Worm (Caenorhabditis elegans) whole organism, L1 larva: ENCODE data around the gene lhfp-4.

Experiments
- C34B4.2 ChIP-seq: sonication (generic microtip); optimal IDR thresholded peaks from 2 replicates; lab custom pipeline; 2017; ENCODE audit warnings: mild to moderate bottlenecking, missing genetic modification characterization, missing compliant biosample characterization
- aly-2 ChIP-seq: fragments of 150-350 bp; optimal IDR thresholded peaks from 2 replicates; lab custom pipeline; 2014; ENCODE audit warnings: missing biosample characterization, missing genetic modification characterization
- ceh-8 ChIP-seq: fragments of 200-800 bp; sonication (Bioruptor generic); optimal IDR thresholded peaks from 2 replicates; lab custom pipeline; 2018; ENCODE audit warnings: mild to moderate bottlenecking, missing genetic modification characterization, moderate library complexity, missing compliant biosample characterization
- ceh-88 ChIP-seq: fragments of 200-800 bp; sonication (Bioruptor generic); IDR thresholded peaks from 2 replicates; pipeline ENCODE4 v1.3.6; 2022; ENCODE audit warnings: missing genetic modification characterization, missing compliant biosample characterization
- ceh-90 ChIP-seq: sonication (generic microtip); optimal IDR thresholded peaks from 2 replicates; lab custom pipeline; 2016; ENCODE audit warnings: missing genetic modification characterization, missing compliant biosample characterization
- ces-1 ChIP-seq: fragments of 150-350 bp; optimal IDR thresholded peaks from 2 replicates; lab custom pipeline; 2014; ENCODE audit warnings: missing biosample characterization, missing genetic modification reagents, missing genetic modification characterization
- egl-13 ChIP-seq: sonication (generic microtip); optimal IDR thresholded peaks from 2 replicates; lab custom pipeline; 2016; ENCODE audit warnings: missing genotype, missing genetic modification reagents, missing genetic modification characterization, missing compliant biosample characterization
- egl-27 ChIP-seq, 2 experiments: fragments of 150-350 bp in 1 of 2; sonication (generic microtip); optimal IDR thresholded peaks; 3 replicates each; lab custom pipeline; 2017 to 2018; ENCODE audit warnings: missing biosample characterization in 2 of 2, missing genetic modification characterization in 2 of 2, missing genetic modification reagents in 2 of 2
- elt-2 ChIP-seq: sonication (generic microtip); optimal IDR thresholded peaks from 2 replicates; lab custom pipeline; 2016; ENCODE audit warnings: missing genetic modification characterization, mild to moderate bottlenecking, inconsistent platforms, missing compliant biosample characterization, missing genetic modification reagents
- ets-5 ChIP-seq: fragments of 200-800 bp; sonication (Bioruptor generic); IDR thresholded peaks from 2 replicates; pipeline ENCODE4 v1.3.6; 2022; ENCODE audit warnings: missing genetic modification characterization, missing compliant biosample characterization
- fkh-10 ChIP-seq: sonication (generic microtip); optimal IDR thresholded peaks from 2 replicates; lab custom pipeline; 2017; ENCODE audit warnings: missing biosample characterization, missing genetic modification reagents, missing genetic modification characterization
- fkh-4 ChIP-seq: sonication (generic microtip); optimal IDR thresholded peaks from 2 replicates; lab custom pipeline; 2016; ENCODE audit warnings: missing compliant biosample characterization, missing genetic modification characterization, borderline replicate concordance
- fos-1 ChIP-seq: fragments of 150-350 bp; optimal IDR thresholded peaks from 2 replicates; lab custom pipeline; 2014; ENCODE audit warnings: missing biosample characterization, missing genetic modification characterization
- grh-1 ChIP-seq: fragments of 200-800 bp; sonication (Bioruptor generic); IDR thresholded peaks from 2 replicates; pipeline ENCODE4 v1.3.6; 2022; ENCODE audit warnings: missing genetic modification reagents, missing genetic modification characterization, missing compliant biosample characterization
- hlh-17 ChIP-seq: fragments of 200-800 bp; sonication (Bioruptor generic); optimal IDR thresholded peaks from 2 replicates; lab custom pipeline; 2018; ENCODE audit warnings: missing genetic modification characterization, mild to moderate bottlenecking, missing compliant biosample characterization, moderate library complexity, borderline replicate concordance
- hlh-4 ChIP-seq: sonication (generic microtip); optimal IDR thresholded peaks from 2 replicates; lab custom pipeline; 2016; ENCODE audit warnings: mild to moderate bottlenecking, missing genetic modification characterization, missing compliant biosample characterization
- jun-1 ChIP-seq: fragments of 150-350 bp; optimal IDR thresholded peaks from 2 replicates; lab custom pipeline; 2014; ENCODE audit warnings: missing biosample characterization, missing genetic modification reagents, missing genetic modification characterization
- lin-13 ChIP-seq: fragments of 150-350 bp; optimal IDR thresholded peaks from 2 replicates; lab custom pipeline; 2014; ENCODE audit warnings: missing biosample characterization, missing genetic modification reagents, missing genetic modification characterization
- lin-15B ChIP-seq: fragments of 150-350 bp; sonication (generic microtip); optimal IDR thresholded peaks from 3 replicates; lab custom pipeline; 2014; ENCODE audit warnings: missing biosample characterization, missing genetic modification characterization
- lin-39 ChIP-seq: fragments of 150-350 bp; optimal IDR thresholded peaks from 2 replicates; lab custom pipeline; 2014; ENCODE audit warnings: missing biosample characterization, missing genetic modification reagents, missing genetic modification characterization
- lsy-2 ChIP-seq, 2 experiments: fragments of 150-350 bp; optimal IDR thresholded peaks; 2 replicates each; lab custom pipeline; 2014; ENCODE audit warnings: missing biosample characterization in 2 of 2, missing genetic modification characterization in 2 of 2
- nhr-19 ChIP-seq: fragments of 200-800 bp; sonication (Bioruptor generic); conservative IDR thresholded peaks from 2 replicates; pipeline ENCODE4 v1.3.6; 2022; ENCODE audit warnings: missing genetic modification characterization, missing compliant biosample characterization
- nhr-20 ChIP-seq: sonication (generic microtip); optimal IDR thresholded peaks from 2 replicates; lab custom pipeline; 2016; ENCODE audit warnings: mild to moderate bottlenecking, missing genetic modification characterization, missing compliant biosample characterization
- nhr-28 ChIP-seq: fragments of 150-350 bp; optimal IDR thresholded peaks from 2 replicates; lab custom pipeline; 2014; ENCODE audit warnings: missing biosample characterization, missing genetic modification characterization
- nhr-47 ChIP-seq: sonication (generic microtip); optimal IDR thresholded peaks from 2 replicates; lab custom pipeline; 2016; ENCODE audit warnings: mild to moderate bottlenecking, missing genetic modification characterization, moderate library complexity, missing compliant biosample characterization
- nhr-76 ChIP-seq: sonication (generic microtip); optimal IDR thresholded peaks from 2 replicates; lab custom pipeline; 2017; ENCODE audit warnings: missing biosample characterization, missing genetic modification characterization
- nhr-77 ChIP-seq: fragments of 150-350 bp; optimal IDR thresholded peaks from 2 replicates; lab custom pipeline; 2014; ENCODE audit warnings: missing biosample characterization, missing genetic modification characterization
- nhr-84 ChIP-seq: sonication (generic microtip); optimal IDR thresholded peaks from 2 replicates; lab custom pipeline; 2017; ENCODE audit warnings: missing biosample characterization, missing genetic modification characterization
- pqm-1 ChIP-seq: sonication (generic microtip); optimal IDR thresholded peaks from 3 replicates; lab custom pipeline; 2017; ENCODE audit warnings: missing biosample characterization, missing genetic modification characterization
- rnt-1 ChIP-seq: sonication (generic microtip); optimal IDR thresholded peaks from 2 replicates; lab custom pipeline; 2016; ENCODE audit warnings: mild to moderate bottlenecking, missing genetic modification characterization, moderate library complexity, missing compliant biosample characterization
- skn-1 ChIP-seq: fragments of 150-350 bp; optimal IDR thresholded peaks from 2 replicates; lab custom pipeline; 2014; ENCODE audit warnings: missing biosample characterization, missing genetic modification characterization
- snpc-4 ChIP-seq: fragments of 150-350 bp; optimal IDR thresholded peaks from 2 replicates; lab custom pipeline; 2014; ENCODE audit warnings: missing biosample characterization, missing genetic modification characterization
- snu-23 ChIP-seq: sonication (generic microtip); optimal IDR thresholded peaks from 2 replicates; lab custom pipeline; 2016; ENCODE audit warnings: missing genetic modification characterization, missing compliant biosample characterization
- sup-37 ChIP-seq: fragments of 200-800 bp; sonication (Bioruptor generic); optimal IDR thresholded peaks from 2 replicates; lab custom pipeline; 2018; ENCODE audit warnings: mild to moderate bottlenecking, missing genetic modification characterization, missing compliant biosample characterization
- tbx-2 ChIP-seq: sonication (generic microtip); optimal IDR thresholded peaks from 2 replicates; lab custom pipeline; 2016; ENCODE audit warnings: missing genetic modification characterization, missing compliant biosample characterization
- unc-98 ChIP-seq: fragments of 200-800 bp; sonication (Bioruptor generic); IDR thresholded peaks from 2 replicates; pipeline ENCODE4 v1.3.6; 2022; ENCODE audit warnings: missing genetic modification characterization, missing compliant biosample characterization
- xbp-1 ChIP-seq: sonication (generic microtip); optimal IDR thresholded peaks from 2 replicates; lab custom pipeline; 2016; ENCODE audit warnings: missing genetic modification characterization, missing compliant biosample characterization
- zag-1 ChIP-seq: fragments of 150-350 bp; optimal IDR thresholded peaks from 2 replicates; lab custom pipeline; 2014; ENCODE audit warnings: missing biosample characterization, missing genetic modification characterization
- ztf-4 ChIP-seq: fragments of 150-350 bp; optimal IDR thresholded peaks from 2 replicates; lab custom pipeline; 2014; ENCODE audit warnings: missing biosample characterization, missing genetic modification characterization

The lhfp-4 gene

ce11 chrIV:17264714-17265113 lies 10.7 kb upstream of the lhfp-4 start, which contains the start of gene F26D10.13:
TSS of gene F26D10.13 (minus strand) at chrIV:17264814.
- TF ChIP-seq nhr-28: no peak
- TF ChIP-seq tbx-2: no peak
- TF ChIP-seq ceh-88 (GFP tag; lab: Robert Waterston, UW): no peak
- no peak for TF ChIP-seq egl-27 (tag; optimal IDR thresholded peaks at IDR 0.05; lab: Kevin White, UChicago)
- TF ChIP-seq snpc-4 (tag; lab: Kevin White, UChicago): no peak
- no peak for TF ChIP-seq egl-13 (tag; lab: Kevin White, UChicago)
- no peak for TF ChIP-seq nhr-84
- no peak for TF ChIP-seq nhr-20

ce11 chrIV:17265279-17265678 lies 10.1 kb upstream of the lhfp-4 start, which contains the start of gene str-187:
TSS of gene str-187 (plus strand) at chrIV:17265579.
- TF ChIP-seq nhr-19 (GFP tag; lab: Robert Waterston, UW) (no peak), zag-1 (tag; lab: Kevin White, UChicago) (no peak), nhr-28 (no peak), jun-1 (tag; lab: Kevin White, UChicago) (no peak), fkh-10 (GFP tag; lab: Kevin White, UChicago) (no peak), C34B4.2 (tag; lab: Kevin White, UChicago) (no peak), xbp-1 (tag; lab: Kevin White, UChicago) (no peak), nhr-76 (tag; lab: Kevin White, UChicago) (no peak), skn-1 (tag; lab: Kevin White, UChicago) (no peak), nhr-20 (no peak), ztf-4 (tag; lab: Kevin White, UChicago) (no peak), ces-1 (GFP tag; lab: Kevin White, UChicago) (no peak), rnt-1 (tag; lab: Kevin White, UChicago) (no peak), fos-1 (no peak), grh-1 (GFP tag; lab: Robert Waterston, UW) (no peak), ceh-88 (GFP tag; lab: Robert Waterston, UW) (no peak), pqm-1 (tag; lab: Kevin White, UChicago) (no peak), sup-37 (GFP tag; lab: Kevin White, UChicago) (no peak)

ce11 chrIV:17265716-17266115 lies 9.7 kb upstream of the lhfp-4 start:
- TF ChIP-seq elt-2: no peak
- TF ChIP-seq fkh-10 (GFP tag; lab: Kevin White, UChicago): no peak
- TF ChIP-seq hlh-4 (tag; lab: Kevin White, UChicago): no peak
- TF ChIP-seq ces-1 (GFP tag; lab: Kevin White, UChicago): no peak
- TF ChIP-seq nhr-47: no peak
- no peak for TF ChIP-seq nhr-76 (tag; lab: Kevin White, UChicago)
- TF ChIP-seq fos-1: no peak
- no peak for TF ChIP-seq nhr-77 (tag; lab: Kevin White, UChicago)
- no peak for TF ChIP-seq ets-5 (GFP tag; lab: Robert Waterston, UW)
- no peak for TF ChIP-seq snu-23 (GFP tag; lab: Kevin White, UChicago)
- TF ChIP-seq fkh-4: no peak
- no peak for TF ChIP-seq lsy-2 (tag; optimal IDR thresholded peaks at IDR 0.05; lab: Kevin White, UChicago)
- no peak for TF ChIP-seq unc-98 (GFP tag; lab: Robert Waterston, UW)
- TF ChIP-seq hlh-17 (GFP tag; lab: Kevin White, UChicago): no peak
- TF ChIP-seq, all 84 proteins: peak for 0

ce11 chrIV:17267304-17267891 lies 8.0 kb upstream of the lhfp-4 start:
- TF ChIP-seq nhr-20 (no peak), lin-15B (tag; lab: Kevin White, UChicago) (no peak), ceh-8 (GFP tag; lab: Kevin White, UChicago) (no peak), egl-27 (tag; optimal IDR thresholded peaks at IDR 0.05; lab: Kevin White, UChicago) (no peak), ceh-90 (tag; lab: Kevin White, UChicago) (no peak), lsy-2 (tag; optimal IDR thresholded peaks at IDR 0.05; lab: Kevin White, UChicago) (no peak), nhr-47 (no peak), rnt-1 (tag; lab: Kevin White, UChicago) (no peak), unc-98 (GFP tag; lab: Robert Waterston, UW) (no peak), aly-2 (tag; lab: Kevin White, UChicago) (no peak), lin-39 (tag; lab: Kevin White, UChicago) (no peak), lin-13 (no peak)
